Worm (Caenorhabditis elegans) whole organism, L4 larva: Measurements from ENCODE around the gene crm-1.
A peak's percentile ranks its signal among the peaks of the same experiment; 100 is the strongest.
"Not testable (repeated sequence)": the region's sequence is repeated elsewhere in the genome, so short reads cannot be mapped to it uniquely, and the experiment has no call there.

Experiments used
- F10B5.3 ChIP-seq: sonication (generic microtip); optimal IDR thresholded peaks from 2 replicates; lab custom pipeline; 2016; ENCODE audit warnings: mild to moderate bottlenecking, missing genetic modification characterization, missing compliant biosample characterization
- F49E8.2 ChIP-seq: sonication (generic microtip); optimal IDR thresholded peaks from 2 replicates; lab custom pipeline; 2016; ENCODE audit warnings: missing compliant biosample characterization, mild to moderate bottlenecking, missing genetic modification characterization, borderline replicate concordance
- T20F7.1 ChIP-seq: fragments of 200-800 bp; sonication (Bioruptor generic); optimal IDR thresholded peaks from 2 replicates; lab custom pipeline; 2018; ENCODE audit warnings: mild to moderate bottlenecking, missing genetic modification characterization, missing compliant biosample characterization
- aly-2 ChIP-seq: sonication (generic microtip); optimal IDR thresholded peaks from 2 replicates; lab custom pipeline; 2018; ENCODE audit warnings: missing biosample characterization, missing genetic modification characterization
- arid-1 ChIP-seq: fragments of 200-800 bp; sonication (Bioruptor generic); conservative IDR thresholded peaks from 2 replicates; pipeline ENCODE4 v1.3.6; 2022; ENCODE audit warnings: missing genetic modification reagents, missing genetic modification characterization, missing compliant biosample characterization
- attf-4 ChIP-seq: sonication (generic microtip); optimal IDR thresholded peaks from 3 replicates; lab custom pipeline; 2017; ENCODE audit warnings: missing biosample characterization, missing genetic modification characterization
- ceh-28 ChIP-seq: fragments of 150-350 bp; optimal IDR thresholded peaks from 2 replicates; lab custom pipeline; 2014; ENCODE audit warnings: missing biosample characterization, missing genetic modification reagents, missing genetic modification characterization
- daf-16 ChIP-seq, 3 experiments: sonication (generic microtip); optimal IDR thresholded peaks; 2 replicates each; lab custom pipeline; 2016 to 2017; ENCODE audit warnings: missing genetic modification characterization in 3 of 3, missing genetic modification reagents in 3 of 3, mild to moderate bottlenecking in 2 of 3, missing compliant biosample characterization in 2 of 3, missing biosample characterization in 1 of 3, moderate library complexity in 1 of 3
- dmd-6 ChIP-seq: fragments of 200-800 bp; sonication (Bioruptor generic); IDR thresholded peaks from 2 replicates; pipeline ENCODE4 v1.3.6; 2022; ENCODE audit warnings: missing genetic modification reagents, missing genetic modification characterization, missing compliant biosample characterization
- dpl-1 ChIP-seq: fragments of 150-350 bp; optimal IDR thresholded peaks from 2 replicates; lab custom pipeline; 2014; ENCODE audit warnings: missing biosample characterization, missing genetic modification reagents, missing genetic modification characterization
- dve-1 ChIP-seq: sonication (generic microtip); optimal IDR thresholded peaks from 2 replicates; lab custom pipeline; 2017; ENCODE audit warnings: antibody characterized with exemption, mild to moderate bottlenecking, missing genetic modification characterization, missing compliant biosample characterization; ENCODE audit not compliant: insufficient read depth
- gei-8 ChIP-seq: fragments of 200-800 bp; sonication (Bioruptor generic); optimal IDR thresholded peaks from 2 replicates; lab custom pipeline; 2018; ENCODE audit warnings: mild to moderate bottlenecking, missing genetic modification characterization, missing compliant biosample characterization
- hlh-11 ChIP-seq: fragments of 200-800 bp; sonication (Bioruptor generic); optimal IDR thresholded peaks from 2 replicates; lab custom pipeline; 2018; ENCODE audit warnings: mild to moderate bottlenecking, missing genetic modification characterization, missing compliant biosample characterization
- hlh-30 ChIP-seq: sonication (generic microtip); optimal IDR thresholded peaks from 2 replicates; lab custom pipeline; 2017; ENCODE audit warnings: antibody characterized with exemption, mild to moderate bottlenecking, missing genetic modification characterization, missing compliant biosample characterization; ENCODE audit not compliant: insufficient read depth
- hmg-1.1 ChIP-seq: fragments of 200-800 bp; sonication (Bioruptor generic); IDR thresholded peaks from 2 replicates; pipeline ENCODE4 v1.3.6; 2022; ENCODE audit warnings: missing genetic modification reagents, missing genetic modification characterization, missing compliant biosample characterization
- lim-7 ChIP-seq: fragments of 200-800 bp; sonication (Bioruptor generic); IDR thresholded peaks from 2 replicates; pipeline ENCODE4 v1.3.6; 2022; ENCODE audit warnings: missing genetic modification characterization, missing compliant biosample characterization
- lin-1 ChIP-seq: fragments of 200-800 bp; sonication (Bioruptor generic); IDR thresholded peaks from 2 replicates; pipeline ENCODE4 v1.3.6; 2022; ENCODE audit warnings: missing genetic modification reagents, missing genetic modification characterization, missing compliant biosample characterization
- lin-15B ChIP-seq: fragments of 150-350 bp; sonication (generic microtip); optimal IDR thresholded peaks from 3 replicates; lab custom pipeline; 2014; ENCODE audit warnings: missing biosample characterization, missing genetic modification characterization
- lin-29 ChIP-seq: fragments of 200-800 bp; sonication (Bioruptor generic); IDR thresholded peaks from 2 replicates; pipeline ENCODE4 v1.3.6; 2022; ENCODE audit warnings: missing genetic modification reagents, missing genetic modification characterization, missing compliant biosample characterization
- lin-38 ChIP-seq: fragments of 200-800 bp; sonication (Bioruptor generic); IDR thresholded peaks from 2 replicates; pipeline ENCODE4 v1.3.6; 2022; ENCODE audit warnings: missing genetic modification reagents, missing genetic modification characterization, missing compliant biosample characterization
- lin-39 ChIP-seq: fragments of 150-350 bp; optimal IDR thresholded peaks from 2 replicates; lab custom pipeline; 2014; ENCODE audit warnings: missing biosample characterization, missing genetic modification reagents, missing genetic modification characterization
- lsy-2 ChIP-seq, 2 experiments: fragments of 150-350 bp in 1 of 2; sonication (generic microtip) in 1 of 2; optimal IDR thresholded peaks; 2 replicates each; lab custom pipeline; 2014 to 2017; ENCODE audit warnings: missing biosample characterization in 2 of 2, missing genetic modification characterization in 2 of 2
- madf-9 ChIP-seq: fragments of 200-800 bp; sonication (Bioruptor generic); conservative IDR thresholded peaks from 2 replicates; pipeline ENCODE4 v1.3.6; 2022; ENCODE audit warnings: missing genetic modification reagents, missing genetic modification characterization, missing compliant biosample characterization
- mep-1 ChIP-seq: fragments of 150-350 bp; sonication (generic microtip); optimal IDR thresholded peaks from 3 replicates; lab custom pipeline; 2014; ENCODE audit warnings: missing biosample characterization, missing genetic modification characterization
- mes-2 ChIP-seq: sonication (generic microtip); optimal IDR thresholded peaks from 2 replicates; lab custom pipeline; 2016; ENCODE audit warnings: missing genotype, mild to moderate bottlenecking, missing genetic modification characterization, missing compliant biosample characterization; ENCODE audit not compliant: poor library complexity, severe bottlenecking
- nhr-102 ChIP-seq: sonication (generic microtip); optimal IDR thresholded peaks from 2 replicates; lab custom pipeline; 2016; ENCODE audit warnings: mild to moderate bottlenecking, missing genetic modification characterization, moderate library complexity, missing compliant biosample characterization
- nhr-28 ChIP-seq: fragments of 150-350 bp; optimal IDR thresholded peaks from 2 replicates; lab custom pipeline; 2014; ENCODE audit warnings: missing biosample characterization, missing genetic modification characterization
- nhr-42 ChIP-seq: fragments of 200-800 bp; sonication (Bioruptor generic); IDR thresholded peaks from 2 replicates; pipeline ENCODE4 v1.3.6; 2022; ENCODE audit warnings: missing genetic modification characterization, missing compliant biosample characterization
- nhr-48 ChIP-seq: sonication (generic microtip); optimal IDR thresholded peaks from 2 replicates; lab custom pipeline; 2016; ENCODE audit warnings: mild to moderate bottlenecking, missing genetic modification characterization, missing compliant biosample characterization
- nhr-6 ChIP-seq: fragments of 150-350 bp; optimal IDR thresholded peaks from 2 replicates; lab custom pipeline; 2014; ENCODE audit warnings: missing biosample characterization, missing genetic modification characterization
- nhr-76 ChIP-seq: fragments of 150-350 bp; optimal IDR thresholded peaks from 2 replicates; lab custom pipeline; 2014; ENCODE audit warnings: missing biosample characterization, missing genetic modification characterization
- nhr-77 ChIP-seq: fragments of 150-350 bp; optimal IDR thresholded peaks from 2 replicates; lab custom pipeline; 2014; ENCODE audit warnings: missing biosample characterization, missing genetic modification characterization
- pha-4 ChIP-seq, 2 experiments: fragments of 150-350 bp in 1 of 2; fragments of 200-800 bp in 1 of 2; sonication (Bioruptor generic) in 1 of 2; IDR thresholded peaks in 1 of 2; optimal IDR thresholded peaks in 1 of 2; 2 replicates each; pipeline versions ENCODE4 v1.3.6 to Lab custom; 2014 to 2022; ENCODE audit warnings: missing genetic modification characterization in 2 of 2, missing genetic modification reagents in 2 of 2, missing biosample characterization in 1 of 2, missing compliant biosample characterization in 1 of 2
- pqm-1 ChIP-seq: sonication (generic microtip); optimal IDR thresholded peaks from 2 replicates; lab custom pipeline; 2017; ENCODE audit warnings: missing biosample characterization, missing genetic modification characterization
- rbr-2 ChIP-seq: sonication (generic microtip); optimal IDR thresholded peaks from 2 replicates; lab custom pipeline; 2016; ENCODE audit warnings: missing genotype, missing genetic modification characterization, missing compliant biosample characterization
- spr-1 ChIP-seq: sonication (generic microtip); optimal IDR thresholded peaks from 2 replicates; lab custom pipeline; 2016; ENCODE audit warnings: mild to moderate bottlenecking, missing genetic modification characterization, missing compliant biosample characterization
- spr-3 ChIP-seq: fragments of 200-800 bp; sonication (Bioruptor generic); optimal IDR thresholded peaks from 2 replicates; lab custom pipeline; 2018; ENCODE audit warnings: mild to moderate bottlenecking, missing genetic modification characterization, missing compliant biosample characterization
- unc-130 ChIP-seq: sonication (generic microtip); optimal IDR thresholded peaks from 2 replicates; lab custom pipeline; 2016; ENCODE audit warnings: missing genetic modification reagents, missing genetic modification characterization, missing compliant biosample characterization
- unc-62 ChIP-seq, 3 experiments: fragments of 150-350 bp in 1 of 3; sonication (generic microtip); optimal IDR thresholded peaks in 2 of 3; peaks in 1 of 3; 1 replicate in 1 of 3; 2 replicates in 2 of 3; lab custom pipeline; 2014 to 2017; ENCODE audit warnings: missing biosample characterization in 3 of 3, missing genetic modification characterization in 3 of 3, missing genetic modification reagents in 3 of 3, missing genotype in 1 of 3
- ztf-7 ChIP-seq: fragments of 150-350 bp; optimal IDR thresholded peaks from 2 replicates; lab custom pipeline; 2014; ENCODE audit warnings: missing biosample characterization, missing genetic modification characterization

Gene crm-1

ce11 chrV:10341905-10342328, 10.0 kb upstream of the crm-1 start, which contains the start of gene K07C5.13 (continued):
- TF ChIP-seq nhr-42 (GFP tag; lab: Robert Waterston, UW) (peak; percentile 92), madf-9 (peak; percentile 84), pha-4 (GFP tag; IDR thresholded peaks at IDR 0.05; lab: Robert Waterston, UW) (peak; percentile 91), arid-1 (GFP tag; lab: Robert Waterston, UW) (peak; percentile 89), lin-29 (GFP tag; lab: Robert Waterston, UW) (peak; percentile 92), lin-1 (GFP tag; lab: Robert Waterston, UW) (peak; percentile 84), spr-1 (peak; percentile 71), dmd-6 (peak; percentile 93), spr-3 (peak; percentile 54), dpl-1 (GFP tag; lab: Kevin White, UChicago) (peak; percentile 47), F10B5.3 (tag; lab: Kevin White, UChicago) (peak; percentile 55), daf-16 (GFP tag; optimal IDR thresholded peaks at IDR 0.05; lab: Kevin White, UChicago) (peak in 1 of 2 experiments; percentile 51), mep-1 (tag; lab: Kevin White, UChicago) (peak; percentile 32), hlh-11 (tag; lab: Kevin White, UChicago) (peak; percentile 88), lim-7 (0 out of 2 replicates have a peak, but pooled peaks have one; percentile 46), nhr-6 (tag; lab: Kevin White, UChicago) (peak; percentile 0)
- not testable (repeated sequence) for TF ChIP-seq pha-4, daf-16 (tag; optimal IDR thresholded peaks at IDR 0.05; lab: Kevin White, UChicago)

ce11 chrV:10339200-10339599, 7.3 kb upstream of the crm-1 start, which contains the start of gene K07C5.2:
K07C5.2 (plus strand) TSS chrV:10339500.
- TF ChIP-seq spr-3 (no peak), attf-4 (no peak), aly-2 (no peak), hmg-1.1 (GFP tag; lab: Robert Waterston, UW) (no peak), nhr-102 (tag; lab: Kevin White, UChicago) (no peak), nhr-48 (tag; lab: Kevin White, UChicago) (no peak), unc-62 (GFP tag; optimal IDR thresholded peaks at IDR 0.05 in 1 of 2; lab: Kevin White, UChicago) (no peak), unc-62 (tag; optimal IDR thresholded peaks at IDR 0.05; lab: Kevin White, UChicago) (no peak), F49E8.2 (no peak), nhr-28 (tag; lab: Kevin White, UChicago) (no peak), pqm-1 (no peak), ceh-28 (tag; lab: Kevin White, UChicago) (no peak)

- TF ChIP-seq dve-1 (tag; lab: Kevin White, UChicago), result peak; percentile 41
- no peak for TF ChIP-seq nhr-48 (tag; lab: Kevin White, UChicago)
- no peak for TF ChIP-seq ztf-7
- TF ChIP-seq nhr-28 (tag; lab: Kevin White, UChicago), result peak; percentile 64
- TF ChIP-seq lin-39 (tag; lab: Kevin White, UChicago), result no peak
- no peak for TF ChIP-seq lin-15B (tag; lab: Kevin White, UChicago)
- peak; percentile 27 for TF ChIP-seq T20F7.1 (GFP tag; lab: Kevin White, UChicago)
- peak; percentile 3 for TF ChIP-seq unc-130 (GFP tag; lab: Kevin White, UChicago)
- TF ChIP-seq nhr-76, result no peak
- TF ChIP-seq nhr-77, result peak; percentile 53
- peak; percentile 29 for TF ChIP-seq hlh-30 (tag; lab: Kevin White, UChicago)
- peak; percentile 87 for TF ChIP-seq lin-38 (GFP tag; lab: Robert Waterston, UW)
- TF ChIP-seq mes-2 (tag; lab: Kevin White, UChicago), result peak; percentile 62
- no peak for TF ChIP-seq gei-8 (GFP tag; lab: Kevin White, UChicago)
- peak; percentile 49 for TF ChIP-seq dpl-1 (GFP tag; lab: Kevin White, UChicago)
- TF ChIP-seq rbr-2, result no peak
- TF ChIP-seq lsy-2 (tag; optimal IDR thresholded peaks at IDR 0.05; lab: Kevin White, UChicago), result peak in 1 of 2 experiments; percentile 61
- no peak for TF ChIP-seq spr-3
- peak; percentile 56 for TF ChIP-seq mep-1 (tag; lab: Kevin White, UChicago)
Observed at ce11 chrV:10338305-10338992, 6.5 kb upstream of the crm-1 start, which contains the start of gene arx-2. arx-2 (minus strand) TSS chrV:10338355.
